Worm (Caenorhabditis elegans): Measurements from ENCODE around the gene F09F9.3.

DNA sequence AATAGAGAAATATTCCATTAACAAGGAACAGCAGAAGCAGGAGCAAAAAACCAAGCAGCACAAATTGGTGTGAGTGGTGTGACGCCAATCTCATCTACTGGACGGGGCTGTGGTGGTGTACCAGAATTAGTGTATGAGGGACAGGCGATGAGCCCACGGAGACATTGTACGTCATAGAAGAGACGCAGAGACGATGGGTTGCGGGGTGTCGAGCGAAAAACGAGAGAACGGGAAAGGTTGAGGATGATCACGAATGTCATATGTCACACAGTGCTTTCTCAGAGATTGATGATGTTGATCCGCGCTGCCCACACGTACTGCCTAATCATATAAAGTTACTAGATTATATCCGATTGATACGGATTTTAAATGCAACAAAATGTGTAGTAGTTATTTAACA, 37.1 kb upstream of the F09F9.3 start:
- no peak for TF ChIP-seq Y5F2A.4 (GFP tag; optimal IDR thresholded peaks at IDR 0.05)
- TF ChIP-seq hlh-11 (tag; optimal IDR thresholded peaks at IDR 0.05) = peak; percentile 43
- TF ChIP-seq fkh-10 (GFP tag; optimal IDR thresholded peaks at IDR 0.05) = no peak
- TF ChIP-seq lir-3 (tag; optimal IDR thresholded peaks at IDR 0.05) = no peak
- no peak for TF ChIP-seq nhr-42 (GFP tag; IDR thresholded peaks at IDR 0.05)
- TF ChIP-seq egl-43 (GFP tag; IDR thresholded peaks at IDR 0.05) = no peak
- TF ChIP-seq zag-1 (tag; optimal IDR thresholded peaks at IDR 0.05) = no peak
- no peak for TF ChIP-seq F44E2.7 (GFP tag; IDR thresholded peaks at IDR 0.05)
- no peak for TF ChIP-seq fos-1 (tag; optimal IDR thresholded peaks at IDR 0.05)
- no peak for TF ChIP-seq madf-5 (GFP tag; IDR thresholded peaks at IDR 0.05)
- no peak for TF ChIP-seq dmd-8 (GFP tag; IDR thresholded peaks at IDR 0.05)

All from whole organism, L4 larva.